Worm (Caenorhabditis elegans): ENCODE data around the gene sth-1.

DNA sequence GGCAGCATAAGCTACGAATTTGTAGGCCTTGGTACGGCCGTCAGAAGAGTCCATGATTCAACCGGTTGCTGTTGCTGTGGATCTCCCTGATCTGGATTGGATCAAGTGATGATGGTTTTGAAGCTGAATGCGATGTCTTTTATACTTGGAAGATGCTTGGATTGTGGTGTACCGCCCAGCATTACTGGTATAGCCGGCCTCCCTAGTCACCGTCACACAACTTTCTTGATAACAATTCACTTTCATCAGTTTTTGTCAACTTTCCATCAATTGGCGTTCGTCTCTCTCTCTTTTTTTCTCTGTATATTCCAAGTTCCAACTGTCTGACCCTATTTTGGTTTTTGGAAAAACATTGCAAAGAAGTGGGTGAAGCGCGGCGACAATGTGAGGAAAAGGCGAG is 1.1 kb upstream of the sth-1 start, which contains the start of gene col-43:
- TF ChIP-seq nhr-120 (GFP tag; IDR thresholded peaks at IDR 0.05) = no peak
- no peak for TF ChIP-seq ama-1 (optimal IDR thresholded peaks at IDR 0.05)
- TF ChIP-seq ama-1 (GFP tag; optimal IDR thresholded peaks at IDR 0.05) = no peak
- no peak for TF ChIP-seq aptf-2 (GFP tag; conservative IDR thresholded peaks at IDR 0.05)

Measured in whole organism, young adult.